Fruit fly (Drosophila melanogaster): ENCODE data around the gene Zip102B.

Zip102B gene

DNA sequence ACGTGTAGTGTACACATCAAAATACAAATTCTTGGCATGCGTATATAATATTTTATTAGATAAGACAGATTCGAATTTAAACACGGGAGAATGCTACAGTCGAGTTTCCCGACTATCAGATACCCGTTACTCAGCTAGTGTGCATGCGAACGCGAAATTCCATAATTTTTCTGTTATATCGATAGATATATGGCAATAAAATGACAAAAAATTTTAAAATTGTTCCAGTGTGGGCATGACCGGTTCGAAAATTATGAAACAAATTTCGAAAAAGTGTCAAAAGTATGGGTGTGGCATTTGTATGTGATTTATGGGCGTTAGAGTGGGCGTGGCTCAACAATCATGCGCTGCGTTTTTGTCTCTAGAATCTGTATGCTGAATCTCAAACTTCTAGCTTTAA is 18.4 kb upstream of the Zip102B start:
- TF ChIP-seq acj6 (GFP tag; optimal IDR thresholded peaks at IDR 0.05): no peak
- TF ChIP-seq net (GFP tag; optimal IDR thresholded peaks at IDR 0.05): no peak
- no peak for TF ChIP-seq CG16779 (tag; optimal IDR thresholded peaks at IDR 0.05)
- no peak for TF ChIP-seq CG3919 (GFP tag; optimal IDR thresholded peaks at IDR 0.05)
- TF ChIP-seq CG11902 (GFP tag; optimal IDR thresholded peaks at IDR 0.05): no peak
- no peak for TF ChIP-seq fd85E (GFP tag; optimal IDR thresholded peaks at IDR 0.05)
- TF ChIP-seq fd59A (GFP tag; optimal IDR thresholded peaks at IDR 0.05): no peak
- TF ChIP-seq cyc (GFP tag; optimal IDR thresholded peaks at IDR 0.05): no peak
- TF ChIP-seq Lpt (GFP tag; optimal IDR thresholded peaks at IDR 0.05): no peak

dm6 chr4:329119-329518 is 15.2 kb upstream of the Zip102B start:
- TF ChIP-seq Hr38 (GFP tag; optimal IDR thresholded peaks at IDR 0.05): no peak
- no peak for TF ChIP-seq acj6 (GFP tag; optimal IDR thresholded peaks at IDR 0.05)
- no peak for TF ChIP-seq svp (GFP tag)
- TF ChIP-seq Lpt (GFP tag; optimal IDR thresholded peaks at IDR 0.05): no peak
- no peak for TF ChIP-seq Blimp-1 (GFP tag; optimal IDR thresholded peaks at IDR 0.05)
- TF ChIP-seq CG3919 (GFP tag; optimal IDR thresholded peaks at IDR 0.05): no peak
- TF ChIP-seq ss (GFP tag; optimal IDR thresholded peaks at IDR 0.05): no peak
- no peak for TF ChIP-seq CG3032 (tag; optimal IDR thresholded peaks at IDR 0.05)
- TF ChIP-seq lz (GFP tag; optimal IDR thresholded peaks at IDR 0.05): no peak
- TF ChIP-seq Eip93F (GFP tag; optimal IDR thresholded peaks at IDR 0.05): no peak
- TF ChIP-seq CG34406 (GFP tag; optimal IDR thresholded peaks at IDR 0.05): no peak
- no peak for TF ChIP-seq esn (GFP tag; optimal IDR thresholded peaks at IDR 0.05)
- no peak for TF ChIP-seq CG16779 (tag; optimal IDR thresholded peaks at IDR 0.05)
- TF ChIP-seq Ets21C (GFP tag; optimal IDR thresholded peaks at IDR 0.05): no peak
- no peak for TF ChIP-seq CG6276 (GFP tag; optimal IDR thresholded peaks at IDR 0.05)
- no peak for TF ChIP-seq Ets96B (tag; optimal IDR thresholded peaks at IDR 0.05)
- TF ChIP-seq salr (GFP tag; optimal IDR thresholded peaks at IDR 0.05): no peak
- TF ChIP-seq dsx (GFP tag; optimal IDR thresholded peaks at IDR 0.05; ENCODE audit: poor library complexity, severe bottlenecking): no peak

- no peak for TF ChIP-seq CG3032 (tag; optimal IDR thresholded peaks at IDR 0.05)
Observed at dm6 chr4:318795-319194, 4.9 kb upstream of the Zip102B start.

dm6 chr4:315322-315721 is 1.4 kb upstream of the Zip102B start:
- TF ChIP-seq CG10631 (GFP tag; optimal IDR thresholded peaks at IDR 0.05) (peak; percentile 4), Eip93F (GFP tag; optimal IDR thresholded peaks at IDR 0.05) (no peak)

- no peak for TF ChIP-seq Ets21C (GFP tag; optimal IDR thresholded peaks at IDR 0.05)
- TF ChIP-seq CG10669 (GFP tag; optimal IDR thresholded peaks at IDR 0.05): no peak
- TF ChIP-seq lz (GFP tag; optimal IDR thresholded peaks at IDR 0.05): no peak
- TF ChIP-seq CG9139 (GFP tag; optimal IDR thresholded peaks at IDR 0.05): no peak
- no peak for TF ChIP-seq Gug (GFP tag; IDR thresholded peaks at IDR 0.05)
- TF ChIP-seq fkh (GFP tag; optimal IDR thresholded peaks at IDR 0.05): peak; percentile 44
- TF ChIP-seq CG8632 (GFP tag; optimal IDR thresholded peaks at IDR 0.05): no peak
- TF ChIP-seq vri (GFP tag; optimal IDR thresholded peaks at IDR 0.05): no peak
- no peak for TF ChIP-seq Hr4 (GFP tag; optimal IDR thresholded peaks at IDR 0.05)
- no peak for TF ChIP-seq CG4318 (GFP tag; optimal IDR thresholded peaks at IDR 0.05)
- no peak for TF ChIP-seq CG6808 (GFP tag; optimal IDR thresholded peaks at IDR 0.05)
- TF ChIP-seq Smox (GFP tag; optimal IDR thresholded peaks at IDR 0.05): no peak
- TF ChIP-seq CG6163 (GFP tag; IDR thresholded peaks at IDR 0.05): no peak
- no peak for TF ChIP-seq CG11902 (GFP tag; optimal IDR thresholded peaks at IDR 0.05)
- no peak for TF ChIP-seq CG11294 (GFP tag; IDR thresholded peaks at IDR 0.05)
- peak; percentile 43 for TF ChIP-seq Hr39 (GFP tag; optimal IDR thresholded peaks at IDR 0.05)
- no peak for TF ChIP-seq Eip75B (GFP tag; optimal IDR thresholded peaks at IDR 0.05)
- TF ChIP-seq Ets96B (tag; optimal IDR thresholded peaks at IDR 0.05): no peak
- no peak for TF ChIP-seq acj6 (GFP tag; optimal IDR thresholded peaks at IDR 0.05)
- TF ChIP-seq OdsH (GFP tag; optimal IDR thresholded peaks at IDR 0.05): peak; percentile 11
- TF ChIP-seq dsx (GFP tag; optimal IDR thresholded peaks at IDR 0.05; ENCODE audit: poor library complexity, severe bottlenecking): no peak
- TF ChIP-seq CG3919 (GFP tag; optimal IDR thresholded peaks at IDR 0.05): no peak
- TF ChIP-seq fd85E (GFP tag; optimal IDR thresholded peaks at IDR 0.05): no peak
- TF ChIP-seq CG3032 (tag; optimal IDR thresholded peaks at IDR 0.05): peak; percentile 21
- TF ChIP-seq Lpt (GFP tag; optimal IDR thresholded peaks at IDR 0.05): no peak
- no peak for TF ChIP-seq Blimp-1 (GFP tag; optimal IDR thresholded peaks at IDR 0.05)
- TF ChIP-seq CG10631 (GFP tag; optimal IDR thresholded peaks at IDR 0.05): peak; percentile 15
- TF ChIP-seq Eip78C (GFP tag): peak; percentile 43
- no peak for TF ChIP-seq fd59A (GFP tag; optimal IDR thresholded peaks at IDR 0.05)
- TF ChIP-seq salr (GFP tag; optimal IDR thresholded peaks at IDR 0.05): no peak
- no peak for TF ChIP-seq CG34406 (GFP tag; optimal IDR thresholded peaks at IDR 0.05)
- TF ChIP-seq Met (GFP tag; optimal IDR thresholded peaks at IDR 0.05): no peak
Observed at dm6 chr4:314672-315266, 882 bp upstream of the Zip102B start, which contains the start of gene Rnf11. TSS of gene Rnf11 (plus strand) at chr4:314923.
